Worm (Caenorhabditis elegans) whole organism, dauer: Measurements from ENCODE around the gene C15H11.10.

ENCODE experiments used
- unc-62 ChIP-seq: sonication (generic microtip); optimal IDR thresholded peaks from 2 replicates; lab custom pipeline; 2017; ENCODE audit warnings: missing biosample characterization, missing genetic modification reagents, missing genetic modification characterization

C15H11.10 gene

DNA sequence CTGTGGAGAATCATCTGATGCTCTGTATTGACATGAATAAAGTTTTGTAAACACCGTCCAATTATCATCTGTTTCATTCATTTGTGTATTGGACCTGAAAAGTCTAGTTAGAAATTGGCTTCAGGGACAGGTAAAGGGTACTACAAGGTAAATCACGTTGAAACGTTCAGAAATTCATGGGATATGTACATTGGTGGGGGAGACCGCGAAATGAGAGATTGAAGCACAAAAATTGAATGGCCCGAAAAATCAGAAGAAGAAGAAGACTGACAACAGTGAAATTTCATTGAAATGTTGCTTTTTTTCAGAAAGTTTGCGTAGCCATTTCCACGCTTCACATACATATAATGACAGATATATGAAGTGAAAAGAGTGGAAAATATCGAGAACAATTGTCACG lies 12.9 kb upstream of the C15H11.10 start, which contains the start of gene npr-43:
TSS of gene npr-43 (minus strand) at position 101 of the 400 bp plus-strand sequence.
- TF ChIP-seq unc-62 = no peak

DNA sequence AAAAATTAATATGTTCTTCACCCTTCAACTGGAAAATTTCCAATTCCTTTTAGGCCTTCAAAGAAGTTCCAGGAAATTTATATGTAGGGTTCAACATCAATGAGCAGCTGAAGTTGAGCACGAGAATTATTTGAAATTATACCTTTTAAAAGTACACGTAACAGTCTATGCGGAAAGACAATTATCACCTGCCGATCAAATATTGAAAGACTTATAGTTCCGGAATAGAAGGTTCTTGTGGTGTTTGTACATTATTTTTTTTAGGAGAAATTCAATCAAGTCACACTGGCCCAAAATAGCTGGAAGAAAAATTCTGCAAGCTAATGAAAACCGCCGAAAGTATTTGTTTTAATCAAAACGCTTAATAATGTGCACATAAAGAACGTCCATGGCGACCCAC lies 11.7 kb upstream of the C15H11.10 start:
- TF ChIP-seq unc-62 = no peak

ce11 chrV:14393504-14393903 lies 1.6 kb downstream of the C15H11.10 start, which contains the start of gene C15H11.1:
Gene C15H11.1, plus strand, starts transcription at chrV:14393804.
- no peak for TF ChIP-seq unc-62

DNA sequence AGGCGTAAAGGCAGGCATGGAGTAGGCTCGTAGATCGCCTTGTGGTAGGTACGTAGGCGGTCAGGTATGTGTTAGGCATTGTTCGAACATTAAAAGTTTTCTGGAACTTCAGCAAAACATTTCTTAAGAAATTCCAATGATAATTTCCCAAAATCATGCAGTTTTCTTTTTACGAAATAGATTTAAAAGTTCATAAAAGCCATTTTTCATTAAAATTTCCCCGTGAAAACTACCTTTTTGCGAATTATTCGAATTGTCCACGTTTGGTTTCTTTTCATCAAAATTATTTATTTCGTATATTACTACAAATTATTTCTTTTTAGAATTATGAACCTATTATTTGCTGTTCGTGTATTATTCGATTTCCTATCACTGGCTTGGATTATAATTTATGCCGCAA lies 2.8 kb downstream of the C15H11.10 start, which contains the start of gene C15H11.13:
TSS of gene C15H11.13 (plus strand) at position 301 of the 400 bp plus-strand sequence.
- no peak for TF ChIP-seq unc-62

- TF ChIP-seq unc-62 = no peak
Observed at ce11 chrV:14396123-14396669, 4.3 kb downstream of the C15H11.10 start.

ce11 chrV:14405647-14406046 lies 13.7 kb downstream of the C15H11.10 start:
- TF ChIP-seq unc-62 = no peak

ce11 chrV:14408774-14409173 lies 16.8 kb downstream of the C15H11.10 start, which contains the start of gene gnrr-2:
Gene gnrr-2, plus strand, starts transcription at chrV:14409074.
- no peak for TF ChIP-seq unc-62

ce11 chrV:14409905-14410304 lies 18.0 kb downstream of the C15H11.10 start:
- TF ChIP-seq unc-62 = no peak

DNA sequence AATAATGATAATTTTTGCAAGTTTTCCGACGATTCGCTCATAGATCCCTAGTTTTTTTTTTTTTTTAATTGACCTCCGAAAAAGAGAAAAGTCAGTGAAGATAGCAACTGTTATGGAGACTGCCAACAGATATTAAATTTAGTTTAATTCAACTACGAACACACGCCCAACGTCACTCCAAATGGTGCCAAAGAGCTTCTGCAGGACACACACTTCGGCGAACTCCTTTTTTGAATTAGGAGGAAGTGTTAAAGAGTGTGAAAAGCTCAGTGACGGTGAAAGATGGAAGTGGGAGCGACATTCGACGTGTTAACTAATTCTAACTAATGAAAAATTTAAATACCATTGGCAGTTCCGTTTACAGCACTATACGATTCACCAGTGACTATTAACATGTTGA lies 20.1 kb downstream of the C15H11.10 start:
- TF ChIP-seq unc-62 = no peak

DNA sequence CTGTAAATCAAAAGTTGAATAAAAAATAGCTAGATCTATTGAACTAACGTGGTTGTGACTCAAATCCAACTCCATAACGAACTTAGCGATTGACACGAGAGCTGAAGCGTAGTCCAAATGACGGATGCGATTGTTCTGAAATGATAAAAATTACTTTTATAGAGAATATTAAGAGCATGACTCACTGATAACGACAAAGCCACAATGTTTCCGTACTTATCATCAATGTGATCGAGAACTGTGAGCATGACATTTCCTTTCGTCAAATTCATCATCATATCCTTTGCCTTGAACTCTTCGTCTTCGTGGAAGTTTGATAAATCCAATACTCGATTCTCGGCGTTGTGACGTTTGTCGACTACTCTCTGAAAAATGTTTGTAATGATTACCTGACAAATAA lies 22.1 kb downstream of the C15H11.10 start:
- TF ChIP-seq unc-62 = no peak

- TF ChIP-seq unc-62 = no peak
Observed at ce11 chrV:14414964-14415564, 23.1 kb downstream of the C15H11.10 start, which contains the start of the genes nxf-1 and C15H11.11. Gene nxf-1, minus strand, starts transcription at chrV:14415014. Gene C15H11.11, plus strand, starts transcription at chrV:14415499.

ce11 chrV:14417735-14418134 lies 25.8 kb downstream of the C15H11.10 start, which contains the start of the genes nxf-2 and set-31:
Gene nxf-2, minus strand, starts transcription at chrV:14417835.
Gene set-31, plus strand, starts transcription at chrV:14417903.
- TF ChIP-seq unc-62 = no peak

- no peak for TF ChIP-seq unc-62
Observed at ce11 chrV:14419855-14420254, 27.9 kb downstream of the C15H11.10 start.

- TF ChIP-seq unc-62 = no peak
Observed at ce11 chrV:14421325-14421724, 29.4 kb downstream of the C15H11.10 start, which contains the start of gene dhs-22. Gene dhs-22, minus strand, starts transcription at chrV:14421440.

ce11 chrV:14422317-14422716 lies 30.4 kb downstream of the C15H11.10 start, which contains the start of gene pas-1:
Gene pas-1, minus strand, starts transcription at chrV:14422618.
- no peak for TF ChIP-seq unc-62

DNA sequence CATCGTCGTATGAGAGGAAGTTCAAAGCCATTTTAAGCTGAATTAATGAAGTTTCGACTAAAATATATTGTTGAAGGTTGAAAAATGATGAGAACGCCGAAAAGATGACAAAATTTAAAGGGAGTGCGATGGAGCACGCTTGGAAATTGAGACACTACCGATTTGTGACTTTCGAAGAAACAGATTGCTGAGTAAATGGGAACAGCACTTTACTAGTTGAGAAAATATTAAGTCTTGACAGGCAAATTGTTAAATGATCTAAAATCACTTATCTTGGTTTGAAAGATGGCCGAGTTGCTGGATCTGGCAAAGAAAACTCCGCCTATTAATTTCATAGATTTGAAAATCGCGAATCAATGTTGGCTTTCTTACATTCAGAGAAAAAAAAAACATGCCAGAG lies 31.3 kb downstream of the C15H11.10 start, which contains the start of gene rpoa-12:
TSS of gene rpoa-12 (minus strand) at position 37 of the 400 bp plus-strand sequence.
- TF ChIP-seq unc-62 = no peak

ce11 chrV:14424958-14425492 lies 33.1 kb downstream of the C15H11.10 start, which contains the start of gene rrsr-1:
Gene rrsr-1, minus strand, starts transcription at chrV:14425008.
- no peak for TF ChIP-seq unc-62
